Fruit fly (Drosophila melanogaster) whole organism, embryonic: Measurements from ENCODE around the gene CG17207.

ENCODE experiments used
- CG10274 ChIP-seq: fragments of 200-800 bp; sonication (Bioruptor generic); optimal IDR thresholded peaks from 3 replicates; lab custom pipeline; 2017; ENCODE audit warnings: missing biosample characterization, mild to moderate bottlenecking, missing genetic modification characterization
- CG10321 ChIP-seq: fragments of 200-800 bp; sonication (Bioruptor generic); IDR thresholded peaks from 2 replicates; pipeline ENCODE4 v1.3.6; 2022; ENCODE audit warnings: missing biosample characterization, missing genetic modification characterization
- CG10543 ChIP-seq: fragments of 200-800 bp; sonication (Bioruptor generic); optimal IDR thresholded peaks from 3 replicates; lab custom pipeline; 2017; ENCODE audit warnings: missing biosample characterization, mild to moderate bottlenecking, missing genetic modification characterization, moderate library complexity
- CG12659 ChIP-seq: fragments of 200-800 bp; sonication (Bioruptor generic); optimal IDR thresholded peaks from 3 replicates; lab custom pipeline; 2017; ENCODE audit warnings: mild to moderate bottlenecking, missing biosample characterization, missing genetic modification reagents, missing genetic modification characterization
- CG12769 ChIP-seq: fragments of 200-800 bp; sonication (Bioruptor generic); optimal IDR thresholded peaks from 2 replicates; lab custom pipeline; 2019; ENCODE audit warnings: missing biosample characterization, mild to moderate bottlenecking, missing genetic modification characterization, moderate library complexity
- CG13424 ChIP-seq: fragments of 200-800 bp; sonication (Bioruptor generic); optimal IDR thresholded peaks from 2 replicates; lab custom pipeline; 2019; ENCODE audit warnings: missing biosample characterization, mild to moderate bottlenecking, missing genetic modification characterization, moderate library complexity
- CG14014 ChIP-seq: fragments of 200-800 bp; sonication (Bioruptor generic); IDR thresholded peaks from 2 replicates; pipeline ENCODE4 v1.3.6; 2022; ENCODE audit warnings: missing biosample characterization, missing genetic modification characterization
- CG14667 ChIP-seq: fragments of 200-800 bp; sonication (Bioruptor generic); IDR thresholded peaks from 2 replicates; pipeline ENCODE4 v1.3.6; 2022; ENCODE audit warnings: missing biosample characterization, missing genetic modification characterization
- CG14965 ChIP-seq: fragments of 200-800 bp; sonication (Bioruptor generic); optimal IDR thresholded peaks from 2 replicates; lab custom pipeline; 2016; ENCODE audit warnings: missing biosample characterization, missing genetic modification characterization, borderline replicate concordance
- CG15479 ChIP-seq: fragments of 200-800 bp; sonication (Bioruptor generic); optimal IDR thresholded peaks from 3 replicates; lab custom pipeline; 2019; ENCODE audit warnings: missing biosample characterization, mild to moderate bottlenecking, missing genetic modification characterization, moderate library complexity
- CG1647 ChIP-seq: fragments of 200-800 bp; sonication (Bioruptor generic); optimal IDR thresholded peaks from 3 replicates; lab custom pipeline; 2016; ENCODE audit warnings: missing biosample characterization, missing genetic modification characterization
- CG16863 ChIP-seq: fragments of 200-800 bp; sonication (Bioruptor generic); optimal IDR thresholded peaks from 3 replicates; lab custom pipeline; 2016; ENCODE audit warnings: missing biosample characterization, missing genetic modification characterization
- CG17328 ChIP-seq: fragments of 200-800 bp; sonication (Bioruptor generic); IDR thresholded peaks from 2 replicates; pipeline ENCODE4 v1.3.6; 2022; ENCODE audit warnings: missing biosample characterization, missing genetic modification characterization
- CG17359 ChIP-seq: fragments of 200-800 bp; sonication (Bioruptor generic); optimal IDR thresholded peaks from 3 replicates; lab custom pipeline; 2018; ENCODE audit warnings: missing biosample characterization, mild to moderate bottlenecking, missing genetic modification characterization, moderate library complexity
- CG17612 ChIP-seq: fragments of 200-800 bp; sonication (Bioruptor generic); IDR thresholded peaks from 2 replicates; pipeline ENCODE4 v1.3.6; 2022; ENCODE audit warnings: missing biosample characterization, missing genetic modification characterization
- CG2120 ChIP-seq: fragments of 200-800 bp; sonication (Bioruptor generic); optimal IDR thresholded peaks from 3 replicates; lab custom pipeline; 2016; ENCODE audit warnings: missing biosample characterization, missing genetic modification characterization
- CG2129 ChIP-seq: fragments of 200-800 bp; sonication (Bioruptor generic); IDR thresholded peaks from 2 replicates; pipeline ENCODE4 v1.3.6; 2022; ENCODE audit warnings: missing biosample characterization, missing genetic modification characterization; ENCODE audit not compliant: partially characterized antibody
- CG32767 ChIP-seq: fragments of 200-800 bp; sonication (Bioruptor generic); IDR thresholded peaks from 2 replicates; pipeline ENCODE4 v1.3.6; 2022; ENCODE audit warnings: missing biosample characterization, missing genetic modification characterization
- CG34376 ChIP-seq: fragments of 200-800 bp; sonication (Bioruptor generic); optimal IDR thresholded peaks from 2 replicates; lab custom pipeline; 2018; ENCODE audit warnings: missing biosample characterization, mild to moderate bottlenecking, missing genetic modification characterization
- CG3838 ChIP-seq: fragments of 200-800 bp; sonication (Bioruptor generic); optimal IDR thresholded peaks from 3 replicates; lab custom pipeline; 2016; ENCODE audit warnings: missing biosample characterization, missing genetic modification characterization
- CG42726 ChIP-seq: fragments of 200-800 bp; sonication (Bioruptor generic); IDR thresholded peaks from 2 replicates; pipeline ENCODE4 v1.3.6; 2022; ENCODE audit warnings: missing biosample characterization, missing genetic modification characterization; ENCODE audit not compliant: partially characterized antibody
- CG4360 ChIP-seq: fragments of 200-800 bp; sonication (Bioruptor generic); IDR thresholded peaks from 2 replicates; pipeline ENCODE4 v1.3.6; 2022; ENCODE audit warnings: missing biosample characterization, missing genetic modification characterization
- CG7987 ChIP-seq: fragments of 200-800 bp; sonication (Bioruptor generic); optimal IDR thresholded peaks from 2 replicates; lab custom pipeline; 2018; ENCODE audit warnings: missing biosample characterization, mild to moderate bottlenecking, missing genetic modification characterization, moderate library complexity
- CG8478 ChIP-seq: fragments of >200 bp; optimal IDR thresholded peaks from 2 replicates; lab custom pipeline; 2018
- CG9932 ChIP-seq: fragments of 200-800 bp; sonication (Bioruptor generic); IDR thresholded peaks from 2 replicates; pipeline ENCODE4 v1.3.6; 2022; ENCODE audit warnings: missing biosample characterization, missing genetic modification characterization
- Dbx ChIP-seq: fragments of 200-800 bp; sonication (Bioruptor generic); IDR thresholded peaks from 3 replicates; pipeline ENCODE4 v1.3.6; 2022; ENCODE audit warnings: missing biosample characterization, missing genetic modification characterization
- Dip2 ChIP-seq: fragments of 200-800 bp; sonication (Bioruptor generic); IDR thresholded peaks from 2 replicates; pipeline ENCODE4 v1.3.6; 2022; ENCODE audit warnings: missing biosample characterization, missing genetic modification characterization
- Dip3 ChIP-seq: fragments of 200-800 bp; sonication (Bioruptor generic); optimal IDR thresholded peaks from 3 replicates; lab custom pipeline; 2016; ENCODE audit warnings: missing biosample characterization, missing genetic modification characterization
- Eip74EF ChIP-seq, 2 experiments: fragments of 200-800 bp in 1 of 2; fragments of >200 bp in 1 of 2; sonication (Bioruptor generic) in 1 of 2; optimal IDR thresholded peaks; 2 replicates each; lab custom pipeline; 2017 to 2019; ENCODE audit warnings: missing biosample characterization in 2 of 2, missing genetic modification characterization in 2 of 2, mild to moderate bottlenecking in 1 of 2, moderate library complexity in 1 of 2
- MTF-1 ChIP-seq: fragments of 200-800 bp; sonication (Bioruptor generic); optimal IDR thresholded peaks from 2 replicates; lab custom pipeline; 2018; ENCODE audit warnings: missing biosample characterization, mild to moderate bottlenecking, missing genetic modification characterization, borderline replicate concordance
- PHDP ChIP-seq: fragments of 200-800 bp; sonication (Bioruptor generic); optimal IDR thresholded peaks from 3 replicates; lab custom pipeline; 2018; ENCODE audit warnings: missing biosample characterization, mild to moderate bottlenecking, missing genetic modification characterization, moderate library complexity
- Ravus ChIP-seq: fragments of 200-800 bp; sonication (Bioruptor generic); IDR thresholded peaks from 2 replicates; pipeline ENCODE4 v1.3.6; 2022; ENCODE audit warnings: missing biosample characterization, missing genetic modification characterization
- br ChIP-seq: fragments of >200 bp; optimal IDR thresholded peaks from 2 replicates; lab custom pipeline; 2017
- da ChIP-seq: fragments of 200-800 bp; sonication (Bioruptor generic); optimal IDR thresholded peaks from 2 replicates; lab custom pipeline; 2016; ENCODE audit warnings: missing biosample characterization, missing genetic modification characterization
- dm ChIP-seq: fragments of 200-800 bp; sonication (Bioruptor generic); optimal IDR thresholded peaks from 3 replicates; lab custom pipeline; 2016; ENCODE audit warnings: missing biosample characterization, missing genetic modification characterization
- dmrt99B ChIP-seq: fragments of 200-800 bp; sonication (Bioruptor generic); optimal IDR thresholded peaks from 2 replicates; lab custom pipeline; 2018; ENCODE audit warnings: missing biosample characterization, mild to moderate bottlenecking, missing genetic modification characterization, moderate library complexity
- esg ChIP-seq: fragments of 200-800 bp; sonication (Bioruptor generic); conservative IDR thresholded peaks from 2 replicates; pipeline ENCODE4 v1.3.6; 2022; ENCODE audit warnings: missing biosample characterization, missing genetic modification characterization
- ewg ChIP-seq: fragments of 200-800 bp; sonication (Bioruptor generic); optimal IDR thresholded peaks from 3 replicates; lab custom pipeline; 2017; ENCODE audit warnings: mild to moderate bottlenecking, missing biosample characterization, missing genetic modification reagents, missing genetic modification characterization
- fd3F ChIP-seq: fragments of 200-800 bp; sonication (Bioruptor generic); optimal IDR thresholded peaks from 2 replicates; lab custom pipeline; 2018; ENCODE audit warnings: missing biosample characterization, mild to moderate bottlenecking, missing genetic modification characterization, moderate library complexity
- gce ChIP-seq: fragments of 200-800 bp; sonication (Bioruptor generic); IDR thresholded peaks from 3 replicates; pipeline ENCODE4 v1.3.6; 2022; ENCODE audit warnings: missing biosample characterization, missing genetic modification characterization
- gem ChIP-seq: fragments of 200-800 bp; sonication (Bioruptor generic); optimal IDR thresholded peaks from 2 replicates; lab custom pipeline; 2019; ENCODE audit warnings: missing biosample characterization, mild to moderate bottlenecking, missing genetic modification characterization, moderate library complexity
- gt ChIP-seq: fragments of 200-800 bp; sonication (Bioruptor generic); IDR thresholded peaks from 2 replicates; pipeline ENCODE4 v1.3.6; 2022; ENCODE audit warnings: missing biosample characterization, missing genetic modification characterization
- knrl ChIP-seq: fragments of 200-800 bp; sonication (Bioruptor generic); IDR thresholded peaks from 3 replicates; pipeline ENCODE4 v1.3.6; 2022; ENCODE audit warnings: missing biosample characterization, missing genetic modification characterization; ENCODE audit not compliant: partially characterized antibody
- lab ChIP-seq: fragments of 200-800 bp; sonication (Bioruptor generic); optimal IDR thresholded peaks from 3 replicates; lab custom pipeline; 2017; ENCODE audit warnings: missing biosample characterization, missing genetic modification characterization, mild to moderate bottlenecking, moderate library complexity, missing genetic modification reagents
- lov ChIP-seq, 2 experiments: fragments of 200-800 bp in 1 of 2; fragments of >200 bp in 1 of 2; sonication (Bioruptor generic) in 1 of 2; IDR thresholded peaks in 1 of 2; optimal IDR thresholded peaks in 1 of 2; 2 replicates in 1 of 2; 3 replicates in 1 of 2; pipeline versions ENCODE4 v1.3.6 to Lab custom; 2017 to 2022; ENCODE audit warnings: missing biosample characterization in 1 of 2, missing genetic modification characterization in 1 of 2
- mld ChIP-seq: fragments of 200-800 bp; sonication (Bioruptor generic); IDR thresholded peaks from 3 replicates; pipeline ENCODE4 v1.3.6; 2022; ENCODE audit warnings: missing biosample characterization, missing genetic modification characterization; ENCODE audit not compliant: partially characterized antibody
- pnt ChIP-seq: fragments of 200-800 bp; sonication (Bioruptor generic); optimal IDR thresholded peaks from 3 replicates; lab custom pipeline; 2016; ENCODE audit warnings: missing biosample characterization, missing genetic modification characterization
- ro ChIP-seq: fragments of 200-800 bp; sonication (Bioruptor generic); IDR thresholded peaks from 2 replicates; pipeline ENCODE4 v1.3.6; 2022; ENCODE audit warnings: missing biosample characterization, missing genetic modification characterization
- tgo ChIP-seq: fragments of 200-800 bp; sonication (Bioruptor generic); IDR thresholded peaks from 3 replicates; pipeline ENCODE4 v1.3.6; 2022; ENCODE audit warnings: missing biosample characterization, missing genetic modification characterization
- vvl ChIP-seq: fragments of 200-800 bp; sonication (Bioruptor generic); IDR thresholded peaks from 2 replicates; pipeline ENCODE4 v1.3.6; 2022; ENCODE audit warnings: missing biosample characterization, missing genetic modification characterization

CG17207 gene

dm6 chr3R:12398620-12399247, 40.2 kb downstream of the CG17207 start, which contains the start of gene Cyp9f3 (continued):
- TF ChIP-seq lab (GFP tag; lab: Kevin White, UChicago), result peak; percentile 25
- TF ChIP-seq ewg (GFP tag; lab: Kevin White, UChicago), result no peak
- no peak for TF ChIP-seq CG14965 (GFP tag; lab: Kevin White, UChicago)
- no peak for TF ChIP-seq CG13424 (tag; lab: Kevin White, UChicago)
- TF ChIP-seq mld (GFP tag; lab: Robert Waterston, UW), result no peak
- peak; percentile 10 for TF ChIP-seq CG3838 (GFP tag; lab: Kevin White, UChicago)
- no peak for TF ChIP-seq CG1647 (GFP tag; lab: Kevin White, UChicago)
- TF ChIP-seq CG10274, result peak; percentile 63
- no peak for TF ChIP-seq CG12659 (GFP tag; lab: Kevin White, UChicago)
- TF ChIP-seq gem, result no peak
- peak; percentile 22 for TF ChIP-seq MTF-1 (GFP tag; lab: Kevin White, UChicago)
- no peak for TF ChIP-seq pnt (GFP tag; lab: Kevin White, UChicago)
- TF ChIP-seq lov (optimal IDR thresholded peaks at IDR 0.05; lab: Kevin White, UChicago), result no peak
- no peak for TF ChIP-seq lov (GFP tag; IDR thresholded peaks at IDR 0.05; lab: Robert Waterston, UW)
- no peak for TF ChIP-seq CG4360 (GFP tag; lab: Robert Waterston, UW)
- TF ChIP-seq da, result no peak
- no peak for TF ChIP-seq dm
- no peak for TF ChIP-seq Ravus (GFP tag; lab: Robert Waterston, UW)
- no peak for TF ChIP-seq dmrt99B (tag; lab: Kevin White, UChicago)
- no peak for TF ChIP-seq esg (GFP tag; lab: Robert Waterston, UW)
- TF ChIP-seq CG17612 (GFP tag; lab: Robert Waterston, UW), result no peak
- no peak for TF ChIP-seq tgo (GFP tag; lab: Robert Waterston, UW)
- no peak for TF ChIP-seq ro (GFP tag; lab: Robert Waterston, UW)
- peak; percentile 79 for TF ChIP-seq CG10543
- TF ChIP-seq CG2129 (GFP tag; lab: Robert Waterston, UW), result no peak
- no peak for TF ChIP-seq CG17328
- no peak for TF ChIP-seq CG10321 (GFP tag; lab: Robert Waterston, UW)
- no peak for TF ChIP-seq gce (GFP tag; lab: Robert Waterston, UW)
- TF ChIP-seq CG17359 (tag; lab: Kevin White, UChicago), result no peak
- no peak for TF ChIP-seq CG12769 (tag; lab: Kevin White, UChicago)
- no peak for TF ChIP-seq PHDP (tag; lab: Kevin White, UChicago)
- no peak for TF ChIP-seq CG7987 (GFP tag; lab: Kevin White, UChicago)
- TF ChIP-seq CG32767 (GFP tag; lab: Robert Waterston, UW), result 0 out of 2 replicates have a peak, but pooled peaks have one; percentile 9
- no peak for TF ChIP-seq CG9932 (GFP tag; lab: Robert Waterston, UW)
- no peak for TF ChIP-seq Dip2
- TF ChIP-seq CG14014 (GFP tag; lab: Robert Waterston, UW), result no peak
- no peak for TF ChIP-seq CG15479
- peak; percentile 96 for TF ChIP-seq CG34376 (GFP tag; lab: Kevin White, UChicago)
- TF ChIP-seq knrl (GFP tag; lab: Robert Waterston, UW), result no peak
- TF ChIP-seq Eip74EF (GFP tag; optimal IDR thresholded peaks at IDR 0.05; lab: Kevin White, UChicago), result no peak
- TF ChIP-seq br, result no peak
- TF ChIP-seq CG2120 (GFP tag; lab: Kevin White, UChicago), result no peak
- TF ChIP-seq fd3F (GFP tag; lab: Kevin White, UChicago), result no peak
- TF ChIP-seq CG42726 (GFP tag; lab: Robert Waterston, UW), result peak; percentile 46; the same call in 1 of the 2 replicates
- no peak for TF ChIP-seq gt (GFP tag; lab: Robert Waterston, UW)
- no peak for TF ChIP-seq CG8478 (lab: Kevin White, UChicago)
- TF ChIP-seq vvl, result no peak
- TF ChIP-seq CG14667 (GFP tag; lab: Robert Waterston, UW), result no peak
- TF ChIP-seq CG16863 (GFP tag; lab: Kevin White, UChicago), result no peak
- TF ChIP-seq Dip3 (GFP tag; lab: Kevin White, UChicago), result no peak
- TF ChIP-seq Dbx, result no peak
